Fruit fly (Drosophila melanogaster) whole organism, embryonic: ENCODE results near the gene CG10063.
A peak's percentile ranks its signal among the peaks of the same experiment; 100 is the strongest.

Experiments used
- Atf6 ChIP-seq: fragments of 200-800 bp; sonication (Bioruptor generic); IDR thresholded peaks from 2 replicates; pipeline ENCODE4 v1.3.6; 2022; ENCODE audit warnings: missing biosample characterization, missing genetic modification characterization
- Bgb ChIP-seq: fragments of 200-800 bp; sonication (Bioruptor generic); IDR thresholded peaks from 2 replicates; pipeline ENCODE4 v1.3.6; 2022; ENCODE audit warnings: missing biosample characterization, missing genetic modification characterization; ENCODE audit not compliant: partially characterized antibody
- CG10209 ChIP-seq: fragments of 200-800 bp; sonication (Bioruptor generic); optimal IDR thresholded peaks from 3 replicates; lab custom pipeline; 2017; ENCODE audit warnings: missing biosample characterization, mild to moderate bottlenecking, missing genetic modification characterization, missing genetic modification reagents
- CG11504 ChIP-seq: fragments of 200-800 bp; sonication (Bioruptor generic); optimal IDR thresholded peaks from 3 replicates; lab custom pipeline; 2019; ENCODE audit warnings: missing biosample characterization, mild to moderate bottlenecking, missing genetic modification characterization, moderate library complexity
- CG12236 ChIP-seq: fragments of 200-800 bp; sonication (Bioruptor generic); optimal IDR thresholded peaks from 2 replicates; lab custom pipeline; 2016; ENCODE audit warnings: missing biosample characterization, missing genetic modification characterization
- CG15011 ChIP-seq: fragments of 200-800 bp; sonication (Bioruptor generic); optimal IDR thresholded peaks from 3 replicates; lab custom pipeline; 2018; ENCODE audit warnings: missing biosample characterization, mild to moderate bottlenecking, missing genetic modification characterization
- CG15073 ChIP-seq: fragments of 200-800 bp; sonication (Bioruptor generic); optimal IDR thresholded peaks from 2 replicates; lab custom pipeline; 2016; ENCODE audit warnings: missing biosample characterization, missing genetic modification characterization
- CG15269 ChIP-seq: fragments of 200-800 bp; sonication (Bioruptor generic); optimal IDR thresholded peaks from 2 replicates; lab custom pipeline; 2018; ENCODE audit warnings: missing biosample characterization, mild to moderate bottlenecking, missing genetic modification characterization, moderate library complexity
- CG17912 ChIP-seq: fragments of 200-800 bp; sonication (Bioruptor generic); optimal IDR thresholded peaks from 2 replicates; lab custom pipeline; 2018; ENCODE audit warnings: missing biosample characterization, mild to moderate bottlenecking, missing genetic modification characterization
- CG2678 ChIP-seq: fragments of 200-800 bp; sonication (Bioruptor generic); optimal IDR thresholded peaks from 3 replicates; lab custom pipeline; 2019; ENCODE audit warnings: missing biosample characterization, mild to moderate bottlenecking, missing genetic modification characterization, moderate library complexity
- CG31224 ChIP-seq: fragments of 200-800 bp; sonication (Bioruptor generic); IDR thresholded peaks from 2 replicates; pipeline ENCODE4 v1.3.6; 2022; ENCODE audit warnings: missing biosample characterization, missing genetic modification characterization
- CG34422 ChIP-seq: fragments of 200-800 bp; sonication (Bioruptor generic); IDR thresholded peaks from 3 replicates; pipeline ENCODE4 v1.3.6; 2022; ENCODE audit warnings: missing biosample characterization, missing genetic modification characterization
- CG3995 ChIP-seq: fragments of 200-800 bp; sonication (Bioruptor generic); optimal IDR thresholded peaks from 3 replicates; lab custom pipeline; 2016; ENCODE audit warnings: missing biosample characterization, missing genetic modification characterization
- CG6175 ChIP-seq: fragments of 200-800 bp; sonication (Bioruptor generic); IDR thresholded peaks from 3 replicates; pipeline ENCODE4 v1.3.6; 2022; ENCODE audit warnings: missing biosample characterization, missing genetic modification characterization
- CG6765 ChIP-seq: fragments of 200-800 bp; sonication (Bioruptor generic); optimal IDR thresholded peaks from 3 replicates; lab custom pipeline; 2017; ENCODE audit warnings: missing biosample characterization, mild to moderate bottlenecking, missing genetic modification characterization
- CG7271 ChIP-seq: fragments of 200-800 bp; sonication (Bioruptor generic); optimal IDR thresholded peaks from 2 replicates; lab custom pipeline; 2018; ENCODE audit warnings: missing biosample characterization, mild to moderate bottlenecking, missing genetic modification characterization, moderate library complexity
- CG8290 ChIP-seq, 3 experiments: fragments of 200-800 bp; sonication (Bioruptor generic); optimal IDR thresholded peaks; 2 replicates each; lab custom pipeline; 2016 to 2019; ENCODE audit warnings: missing biosample characterization in 3 of 3, missing genetic modification characterization in 3 of 3, mild to moderate bottlenecking in 2 of 3, moderate library complexity in 1 of 3
- CG8765 ChIP-seq: fragments of 200-800 bp; sonication (Bioruptor generic); IDR thresholded peaks from 2 replicates; pipeline ENCODE4 v1.3.6; 2022; ENCODE audit warnings: missing biosample characterization, missing genetic modification characterization
- CoRest ChIP-seq: fragments of 200-800 bp; sonication (Bioruptor generic); optimal IDR thresholded peaks from 3 replicates; lab custom pipeline; 2018; ENCODE audit warnings: missing biosample characterization, mild to moderate bottlenecking, missing genetic modification characterization, moderate library complexity
- D ChIP-seq, 2 experiments: fragments of 200-800 bp in 1 of 2; fragments of >200 bp in 1 of 2; sonication (Bioruptor generic) in 1 of 2; optimal IDR thresholded peaks; 2 replicates in 1 of 2; 3 replicates in 1 of 2; lab custom pipeline; 2017; ENCODE audit warnings: mild to moderate bottlenecking in 1 of 2, missing biosample characterization in 1 of 2, missing genetic modification characterization in 1 of 2, missing genetic modification reagents in 1 of 2
- Dad ChIP-seq: fragments of 200-800 bp; sonication (Bioruptor generic); optimal IDR thresholded peaks from 3 replicates; lab custom pipeline; 2016; ENCODE audit warnings: missing biosample characterization, missing genetic modification characterization
- Dek ChIP-seq: fragments of 200-800 bp; sonication (Bioruptor generic); optimal IDR thresholded peaks from 3 replicates; lab custom pipeline; 2019; ENCODE audit warnings: missing biosample characterization, mild to moderate bottlenecking, missing genetic modification characterization, moderate library complexity
- Doc3 ChIP-seq: fragments of 200-800 bp; sonication (Bioruptor generic); IDR thresholded peaks from 3 replicates; pipeline ENCODE4 v1.3.6; 2022; ENCODE audit warnings: missing biosample characterization, missing genetic modification characterization; ENCODE audit not compliant: partially characterized antibody
- Ets65A ChIP-seq: fragments of 200-800 bp; sonication (Bioruptor generic); peaks from one replicate; lab custom pipeline; 2016; ENCODE audit warnings: missing biosample characterization, missing genetic modification characterization
- H15 ChIP-seq: fragments of 200-800 bp; sonication (Bioruptor generic); IDR thresholded peaks from 3 replicates; pipeline ENCODE4 v1.3.6; 2022; ENCODE audit warnings: missing biosample characterization, missing genetic modification characterization
- Hr51 ChIP-seq, 2 experiments: fragments of 200-800 bp; sonication (Bioruptor generic); optimal IDR thresholded peaks; 2 replicates in 1 of 2; 3 replicates in 1 of 2; lab custom pipeline; 2016 to 2018; ENCODE audit warnings: missing biosample characterization in 2 of 2, missing genetic modification characterization in 2 of 2, mild to moderate bottlenecking in 1 of 2, moderate library complexity in 1 of 2
- Kr ChIP-seq: fragments of 200-800 bp; sonication (Bioruptor generic); optimal IDR thresholded peaks from 2 replicates; lab custom pipeline; 2017; ENCODE audit warnings: missing biosample characterization, mild to moderate bottlenecking, missing genetic modification characterization
- MBD-R2 ChIP-seq: fragments of 200-800 bp; sonication (Bioruptor generic); IDR thresholded peaks from 2 replicates; pipeline ENCODE4 v1.3.6; 2022; ENCODE audit warnings: missing biosample characterization, missing genetic modification characterization
- MESR4 ChIP-seq: fragments of 200-800 bp; sonication (Bioruptor generic); optimal IDR thresholded peaks from 2 replicates; lab custom pipeline; 2018; ENCODE audit warnings: missing biosample characterization, mild to moderate bottlenecking, missing genetic modification characterization, moderate library complexity
- Mrtf ChIP-seq: fragments of 200-800 bp; sonication (Bioruptor generic); IDR thresholded peaks from 3 replicates; pipeline ENCODE4 v1.3.6; 2022; ENCODE audit warnings: missing biosample characterization, missing genetic modification characterization
- Poxn ChIP-seq: fragments of 200-800 bp; sonication (Bioruptor generic); IDR thresholded peaks from 2 replicates; pipeline ENCODE4 v1.3.6; 2022; ENCODE audit warnings: missing biosample characterization, missing genetic modification characterization
- Tbp ChIP-seq: fragments of >200 bp; optimal IDR thresholded peaks from 2 replicates; lab custom pipeline; 2018; ENCODE audit warnings: missing biosample characterization, missing genetic modification characterization
- Xbp1 ChIP-seq: fragments of 200-800 bp; sonication (Bioruptor generic); optimal IDR thresholded peaks from 3 replicates; lab custom pipeline; 2016; ENCODE audit warnings: missing biosample characterization, mild to moderate bottlenecking, missing genetic modification characterization
- bab2 ChIP-seq: fragments of 200-800 bp; sonication (Bioruptor generic); optimal IDR thresholded peaks from 2 replicates; lab custom pipeline; 2016; ENCODE audit warnings: missing biosample characterization, missing genetic modification characterization
- ewg ChIP-seq: fragments of 200-800 bp; sonication (Bioruptor generic); optimal IDR thresholded peaks from 3 replicates; lab custom pipeline; 2017; ENCODE audit warnings: mild to moderate bottlenecking, missing biosample characterization, missing genetic modification reagents, missing genetic modification characterization
- gsb ChIP-seq: fragments of 200-800 bp; sonication (Bioruptor generic); IDR thresholded peaks from 2 replicates; pipeline ENCODE4 v1.3.6; 2022; ENCODE audit warnings: missing biosample characterization, missing genetic modification characterization
- insv ChIP-seq, 2 experiments: fragments of 200-800 bp; sonication (Bioruptor generic); optimal IDR thresholded peaks; 3 replicates each; lab custom pipeline; 2016 to 2018; ENCODE audit warnings: missing biosample characterization in 2 of 2, missing genetic modification characterization in 2 of 2
- jumu ChIP-seq: fragments of 200-800 bp; sonication (Bioruptor generic); optimal IDR thresholded peaks from 3 replicates; lab custom pipeline; 2016; ENCODE audit warnings: missing biosample characterization, missing genetic modification characterization
- kay ChIP-seq: fragments of 200-800 bp; sonication (Bioruptor generic); optimal IDR thresholded peaks from 2 replicates; lab custom pipeline; 2016; ENCODE audit warnings: missing biosample characterization, missing genetic modification characterization
- lola ChIP-seq, 3 experiments: fragments of >200 bp in 2 of 3; fragments of 200-800 bp in 1 of 3; sonication (Bioruptor generic) in 1 of 3; optimal IDR thresholded peaks; 2 replicates each; lab custom pipeline; 2017 to 2019; ENCODE audit warnings: missing biosample characterization in 3 of 3, missing genetic modification characterization in 3 of 3, mild to moderate bottlenecking in 1 of 3, moderate library complexity in 1 of 3
- nau ChIP-seq: fragments of 200-800 bp; sonication (Bioruptor generic); optimal IDR thresholded peaks from 3 replicates; lab custom pipeline; 2017; ENCODE audit warnings: missing biosample characterization, mild to moderate bottlenecking, missing genetic modification characterization, missing genetic modification reagents
- nerfin-1 ChIP-seq: fragments of 200-800 bp; sonication (Bioruptor generic); optimal IDR thresholded peaks from 3 replicates; lab custom pipeline; 2019; ENCODE audit warnings: missing biosample characterization, mild to moderate bottlenecking, missing genetic modification characterization, moderate library complexity
- p53 ChIP-seq: fragments of 200-800 bp; sonication (Bioruptor generic); optimal IDR thresholded peaks from 2 replicates; lab custom pipeline; 2016; ENCODE audit warnings: missing biosample characterization, missing genetic modification characterization
- shn ChIP-seq: fragments of 200-800 bp; sonication (Bioruptor generic); optimal IDR thresholded peaks from 3 replicates; lab custom pipeline; 2016; ENCODE audit warnings: missing biosample characterization, missing genetic modification characterization
- stc ChIP-seq: fragments of 200-800 bp; sonication (Bioruptor generic); IDR thresholded peaks from 2 replicates; pipeline ENCODE4 v1.3.6; 2022; ENCODE audit warnings: missing biosample characterization, missing genetic modification characterization
- sug ChIP-seq: fragments of 200-800 bp; optimal IDR thresholded peaks from 2 replicates; lab custom pipeline; 2019; ENCODE audit warnings: missing biosample characterization, mild to moderate bottlenecking, missing genetic modification characterization, moderate library complexity
- tna ChIP-seq: fragments of 200-800 bp; sonication (Bioruptor generic); IDR thresholded peaks from 2 replicates; pipeline ENCODE4 v1.3.6; 2022; ENCODE audit warnings: missing biosample characterization, missing genetic modification characterization; ENCODE audit not compliant: partially characterized antibody
- tx ChIP-seq: fragments of 200-800 bp; sonication (Bioruptor generic); optimal IDR thresholded peaks from 2 replicates; lab custom pipeline; 2016; ENCODE audit warnings: missing biosample characterization, missing genetic modification characterization
- zf30C ChIP-seq: fragments of 200-800 bp; sonication (Bioruptor generic); optimal IDR thresholded peaks from 3 replicates; lab custom pipeline; 2018; ENCODE audit warnings: missing biosample characterization, mild to moderate bottlenecking, missing genetic modification characterization

The CG10063 gene

dm6 chr3L:6978030-6978683, 5.9 kb upstream of the CG10063 start (continued):
- no peak for TF ChIP-seq CG6765 (GFP tag; lab: Kevin White, UChicago)
- peak; percentile 23 for TF ChIP-seq jumu (GFP tag; lab: Kevin White, UChicago)
- TF ChIP-seq CG8765 (GFP tag; lab: Robert Waterston, UW): no peak
- TF ChIP-seq zf30C (GFP tag; lab: Kevin White, UChicago): no peak
- TF ChIP-seq Xbp1: peak; percentile 12
- TF ChIP-seq Tbp (GFP tag; lab: Kevin White, UChicago): no peak
- TF ChIP-seq CG11504: peak; percentile 27
- TF ChIP-seq CoRest: peak; percentile 17
- TF ChIP-seq MBD-R2 (GFP tag; lab: Robert Waterston, UW): no peak
- TF ChIP-seq gsb: no peak
- no peak for TF ChIP-seq p53 (GFP tag; lab: Kevin White, UChicago)
- TF ChIP-seq Hr51 (GFP tag; optimal IDR thresholded peaks at IDR 0.05; lab: Kevin White, UChicago): peak in 1 of 2 experiments; percentile 20
- no peak for TF ChIP-seq stc (GFP tag; lab: Robert Waterston, UW)
- TF ChIP-seq CG34422 (GFP tag; lab: Robert Waterston, UW): no peak
- no peak for TF ChIP-seq CG3995 (GFP tag; lab: Kevin White, UChicago)
- TF ChIP-seq nau (GFP tag; lab: Kevin White, UChicago): no peak
- no peak for TF ChIP-seq CG31224 (GFP tag; lab: Robert Waterston, UW)
- TF ChIP-seq insv (GFP tag; optimal IDR thresholded peaks at IDR 0.05; lab: Kevin White, UChicago): no peak
- TF ChIP-seq MESR4: no peak
- TF ChIP-seq kay (GFP tag; lab: Kevin White, UChicago): no peak
- TF ChIP-seq CG2678 (tag; lab: Kevin White, UChicago): no peak
- peak; percentile 3 for TF ChIP-seq CG15269 (tag; lab: Kevin White, UChicago)
- TF ChIP-seq Ets65A (GFP tag; lab: Kevin White, UChicago): peak; percentile 78
- TF ChIP-seq CG6175 (GFP tag; lab: Robert Waterston, UW): no peak
- TF ChIP-seq CG12236 (GFP tag; lab: Kevin White, UChicago): no peak
- TF ChIP-seq Doc3 (GFP tag; lab: Robert Waterston, UW): no peak
- TF ChIP-seq Poxn (GFP tag; lab: Robert Waterston, UW): no peak
- no peak for TF ChIP-seq Mrtf (GFP tag; lab: Robert Waterston, UW)
- TF ChIP-seq CG15073: no peak
- TF ChIP-seq tna (GFP tag; lab: Robert Waterston, UW): no peak
- TF ChIP-seq ewg (GFP tag; lab: Kevin White, UChicago): no peak
- no peak for TF ChIP-seq Dad (GFP tag; lab: Kevin White, UChicago)
- TF ChIP-seq H15: no peak
- TF ChIP-seq CG8290 (GFP tag; optimal IDR thresholded peaks at IDR 0.05; lab: Kevin White, UChicago): no peak
- TF ChIP-seq CG8290 (tag; optimal IDR thresholded peaks at IDR 0.05; lab: Kevin White, UChicago): no peak
- no peak for TF ChIP-seq Kr (GFP tag; lab: Kevin White, UChicago)
- TF ChIP-seq Dek (tag; lab: Kevin White, UChicago): no peak
- no peak for TF ChIP-seq sug (tag; lab: Kevin White, UChicago)
- no peak for TF ChIP-seq nerfin-1
- TF ChIP-seq CG17912 (GFP tag; lab: Kevin White, UChicago): no peak
- TF ChIP-seq shn (GFP tag; lab: Kevin White, UChicago): no peak
- no peak for TF ChIP-seq tx (GFP tag; lab: Kevin White, UChicago)
- no peak for TF ChIP-seq CG15011 (GFP tag; lab: Kevin White, UChicago)
- no peak for TF ChIP-seq D (optimal IDR thresholded peaks at IDR 0.05; lab: Kevin White, UChicago)
- no peak for TF ChIP-seq D (GFP tag; optimal IDR thresholded peaks at IDR 0.05; lab: Kevin White, UChicago)
- TF ChIP-seq CG10209: no peak
- no peak for TF ChIP-seq Atf6
- peak in 1 of 3 experiments; percentile 47 for TF ChIP-seq lola (GFP tag; optimal IDR thresholded peaks at IDR 0.05; lab: Kevin White, UChicago)
- no peak for TF ChIP-seq bab2 (GFP tag; lab: Kevin White, UChicago)
- no peak for TF ChIP-seq Bgb (GFP tag; lab: Robert Waterston, UW)
- TF ChIP-seq CG7271: no peak
